Worm (Caenorhabditis elegans) whole organism, midembryonic: Measurements from ENCODE around the gene Y62E10A.19.

Experiments
- T22C8.4 ChIP-seq: fragments of 200-800 bp; sonication (Bioruptor generic); IDR thresholded peaks from 2 replicates; pipeline ENCODE4 v1.3.6; 2022; ENCODE audit warnings: missing genetic modification characterization, missing compliant biosample characterization
- cog-1 ChIP-seq: sonication (generic microtip); optimal IDR thresholded peaks from 2 replicates; lab custom pipeline; 2016; ENCODE audit warnings: missing genetic modification characterization, missing compliant biosample characterization
- flt-1 ChIP-seq: fragments of 200-800 bp; sonication (Bioruptor generic); IDR thresholded peaks from 2 replicates; pipeline ENCODE4 v1.3.6; 2022; ENCODE audit warnings: missing genetic modification characterization, missing compliant biosample characterization
- klf-2 ChIP-seq: fragments of 200-800 bp; sonication (Bioruptor generic); conservative IDR thresholded peaks from 2 replicates; pipeline ENCODE4 v1.3.6; 2022; ENCODE audit warnings: missing genetic modification reagents, missing genetic modification characterization, missing compliant biosample characterization
- med-1 ChIP-seq: sonication (generic microtip); optimal IDR thresholded peaks from 2 replicates; lab custom pipeline; 2017; ENCODE audit warnings: missing genetic modification characterization, mild to moderate bottlenecking, missing compliant biosample characterization, antibody characterized with exemption, missing genetic modification reagents; ENCODE audit not compliant: insufficient read depth
- ref-1 ChIP-seq: fragments of 200-800 bp; sonication (Bioruptor generic); conservative IDR thresholded peaks from 2 replicates; pipeline ENCODE4 v1.3.6; 2022; ENCODE audit warnings: missing genetic modification reagents, missing genetic modification characterization, missing compliant biosample characterization
- tab-1 ChIP-seq: fragments of 200-800 bp; sonication (Bioruptor generic); IDR thresholded peaks from 2 replicates; pipeline ENCODE4 v1.3.6; 2022; ENCODE audit warnings: missing genetic modification characterization, missing compliant biosample characterization
- ztf-23 ChIP-seq: fragments of 200-800 bp; sonication (Bioruptor generic); IDR thresholded peaks from 2 replicates; pipeline ENCODE4 v1.3.6; 2022; ENCODE audit warnings: missing genetic modification reagents, missing genetic modification characterization, missing compliant biosample characterization
- ztf-29 ChIP-seq: fragments of 200-800 bp; sonication (Bioruptor generic); IDR thresholded peaks from 2 replicates; pipeline ENCODE4 v1.3.6; 2022; ENCODE audit warnings: missing genetic modification reagents, missing genetic modification characterization, missing compliant biosample characterization

The Y62E10A.19 gene

DNA sequence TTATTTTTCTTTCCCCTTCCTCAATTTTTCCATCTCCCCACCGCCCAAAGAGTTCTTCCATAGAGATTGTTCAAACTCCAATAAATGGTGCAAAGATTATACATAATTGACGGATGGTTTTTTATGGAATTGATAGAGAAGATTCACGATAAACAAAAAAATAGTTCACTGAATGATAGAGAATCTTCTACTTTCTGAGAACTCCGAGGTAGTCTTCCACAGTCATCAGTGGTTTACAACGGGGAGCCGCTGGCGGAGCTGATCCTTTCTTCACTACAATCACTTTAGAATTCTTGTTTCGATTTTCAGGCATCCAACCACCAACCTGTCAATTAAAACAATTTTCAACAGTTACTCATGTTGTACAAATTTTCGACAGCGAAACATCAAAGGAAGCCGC is 52.1 kb downstream of the Y62E10A.19 start:
- no peak for TF ChIP-seq ref-1 (GFP tag; lab: Robert Waterston, UW)
- TF ChIP-seq klf-2 (GFP tag; lab: Robert Waterston, UW): no peak
- no peak for TF ChIP-seq T22C8.4 (GFP tag; lab: Robert Waterston, UW)
- no peak for TF ChIP-seq tab-1 (GFP tag; lab: Robert Waterston, UW)
- no peak for TF ChIP-seq flt-1
- no peak for TF ChIP-seq med-1 (GFP tag; lab: Kevin White, UChicago)
- no peak for TF ChIP-seq ztf-29 (GFP tag; lab: Robert Waterston, UW)
- TF ChIP-seq ztf-23 (GFP tag; lab: Robert Waterston, UW): no peak
- no peak for TF ChIP-seq cog-1 (tag; lab: Kevin White, UChicago)

DNA sequence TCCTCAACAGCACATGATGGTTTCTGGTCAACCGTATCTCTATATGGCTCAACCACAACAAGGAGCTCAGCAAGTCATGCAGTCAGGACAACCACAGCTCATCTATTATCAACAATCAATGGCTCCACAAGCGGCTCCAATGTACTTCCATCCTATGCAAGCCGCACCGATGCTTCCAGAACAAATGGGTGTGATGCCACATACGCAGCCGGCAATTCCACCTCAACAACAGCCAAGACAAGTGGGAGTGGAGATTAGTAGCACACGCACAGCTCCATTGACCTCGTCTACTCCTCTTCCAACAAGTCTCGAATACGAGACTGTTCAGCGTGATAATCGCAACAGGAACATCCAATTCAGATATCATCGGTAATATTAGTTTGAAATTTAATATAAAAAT is 54.1 kb downstream of the Y62E10A.19 start:
- no peak for TF ChIP-seq flt-1
- TF ChIP-seq ref-1 (GFP tag; lab: Robert Waterston, UW): no peak
- TF ChIP-seq klf-2 (GFP tag; lab: Robert Waterston, UW): no peak
- no peak for TF ChIP-seq T22C8.4 (GFP tag; lab: Robert Waterston, UW)
- TF ChIP-seq tab-1 (GFP tag; lab: Robert Waterston, UW): no peak
- TF ChIP-seq med-1 (GFP tag; lab: Kevin White, UChicago): no peak
- no peak for TF ChIP-seq ztf-29 (GFP tag; lab: Robert Waterston, UW)
- no peak for TF ChIP-seq cog-1 (tag; lab: Kevin White, UChicago)
- TF ChIP-seq ztf-23 (GFP tag; lab: Robert Waterston, UW): no peak
